Worm (Caenorhabditis elegans) whole organism, L2 larva: ENCODE results near the gene fbxa-89.

Experiments
- Y55F3AM.14 ChIP-seq: fragments of 200-800 bp; sonication (Bioruptor generic); optimal IDR thresholded peaks from 2 replicates; lab custom pipeline; 2018; ENCODE audit warnings: mild to moderate bottlenecking, missing genetic modification characterization, missing compliant biosample characterization
- ama-1 ChIP-seq: fragments of 150-350 bp; optimal IDR thresholded peaks from 2 replicates; lab custom pipeline; 2018; ENCODE audit warnings: inconsistent platforms
- elt-1 ChIP-seq: fragments of 150-350 bp; optimal IDR thresholded peaks from 2 replicates; lab custom pipeline; 2014; ENCODE audit warnings: missing biosample characterization, missing genetic modification characterization
- nhr-77 ChIP-seq: fragments of 150-350 bp; optimal IDR thresholded peaks from 2 replicates; lab custom pipeline; 2014; ENCODE audit warnings: missing biosample characterization, missing genetic modification characterization
- unc-62 ChIP-seq: fragments of 150-350 bp; optimal IDR thresholded peaks from 2 replicates; lab custom pipeline; 2014; ENCODE audit warnings: missing biosample characterization, missing genetic modification reagents, missing genetic modification characterization

- TF ChIP-seq unc-62 (GFP tag; lab: Kevin White, UChicago) (no peak), nhr-77 (tag; lab: Kevin White, UChicago) (no peak), Y55F3AM.14 (no peak), elt-1 (no peak), ama-1 (lab: Kevin White, UChicago) (no peak)
Observed at ce11 chrIII:12220820-12221219, 15.2 kb upstream of the fbxa-89 start.
